Fruit fly (Drosophila melanogaster) Kc167 (cell line): Measurements from ENCODE around the gene Ns1.

Experiments used
- Myc ChIP-seq: fragments of >200 bp; optimal IDR thresholded peaks from 2 replicates; lab custom pipeline; 2017; ENCODE audit warnings: missing external identifiers
- Sin3A ChIP-seq: fragments of >200 bp; optimal IDR thresholded peaks from 2 replicates; lab custom pipeline; 2018; ENCODE audit warnings: missing external identifiers
- h ChIP-seq: fragments of >200 bp; optimal IDR thresholded peaks from 3 replicates; lab custom pipeline; 2018; ENCODE audit warnings: missing external identifiers
- insv ChIP-seq: fragments of >200 bp; optimal IDR thresholded peaks from 3 replicates; lab custom pipeline; 2018; ENCODE audit warnings: missing external identifiers
- psq ChIP-seq: fragments of >200 bp; optimal IDR thresholded peaks from 2 replicates; lab custom pipeline; 2017; ENCODE audit warnings: missing external identifiers

DNA sequence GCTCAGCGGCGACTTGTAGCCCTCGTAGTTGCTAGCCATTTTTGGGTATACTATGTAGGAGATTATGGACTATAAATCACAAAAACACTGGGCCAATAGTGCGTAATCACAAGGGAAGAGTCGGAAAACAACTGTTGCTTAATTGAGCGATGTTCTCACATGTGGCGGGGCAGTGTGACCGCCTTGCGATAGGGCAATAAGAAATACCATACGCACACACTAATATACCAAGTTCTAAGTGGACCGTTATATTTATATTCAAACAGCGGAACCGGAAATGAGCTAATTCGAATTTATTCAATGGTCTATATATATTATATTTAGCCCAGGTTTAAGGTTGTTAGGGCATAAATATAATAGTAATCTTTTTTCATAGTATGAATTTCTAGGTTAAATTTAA, 51.5 kb downstream of the Ns1 start, which contains the start of gene Adsl:
- TF ChIP-seq h (lab: Kevin White, UChicago) (no peak), Sin3A (no peak), Myc (lab: Kevin White, UChicago) (no peak), insv (lab: Kevin White, UChicago) (no peak), psq (lab: Kevin White, UChicago) (no peak)
